Worm (Caenorhabditis elegans) whole organism, L2 larva: ENCODE data around the gene acs-2.

ENCODE experiments used
- ama-1 ChIP-seq: fragments of 150-350 bp; optimal IDR thresholded peaks from 2 replicates; lab custom pipeline; 2018; ENCODE audit warnings: inconsistent platforms
- ceh-16 ChIP-seq: fragments of 150-350 bp; optimal IDR thresholded peaks from 2 replicates; lab custom pipeline; 2014; ENCODE audit warnings: missing biosample characterization, missing genetic modification characterization
- nhr-10 ChIP-seq: sonication (generic microtip); optimal IDR thresholded peaks from 2 replicates; lab custom pipeline; 2017; ENCODE audit warnings: missing biosample characterization, missing genetic modification characterization
- nhr-11 ChIP-seq: fragments of 150-350 bp; optimal IDR thresholded peaks from 2 replicates; lab custom pipeline; 2014; ENCODE audit warnings: missing biosample characterization, missing genetic modification characterization
- nhr-77 ChIP-seq: fragments of 150-350 bp; optimal IDR thresholded peaks from 2 replicates; lab custom pipeline; 2014; ENCODE audit warnings: missing biosample characterization, missing genetic modification characterization

- TF ChIP-seq ceh-16 (no peak), nhr-77 (tag; lab: Kevin White, UChicago) (no peak), ama-1 (lab: Kevin White, UChicago) (no peak), nhr-10 (tag; lab: Kevin White, UChicago) (no peak), nhr-11 (tag; lab: Kevin White, UChicago) (no peak)
Observed at ce11 chrV:15544898-15545297, 22.3 kb upstream of the acs-2 start, which contains the start of gene glb-14.
